Worm (Caenorhabditis elegans) whole organism, L4 larva: ENCODE data around the gene T28A8.3.
A peak's percentile ranks its signal among the peaks of the same experiment; 100 is the strongest.

Source experiments
- D1046.2 ChIP-seq: fragments of 200-800 bp; sonication (Bioruptor generic); IDR thresholded peaks from 2 replicates; pipeline ENCODE4 v1.3.6; 2022; ENCODE audit warnings: missing genetic modification characterization, missing compliant biosample characterization
- T26A8.4 ChIP-seq: fragments of 200-800 bp; sonication (Bioruptor generic); IDR thresholded peaks from 2 replicates; pipeline ENCODE4 v1.3.6; 2022; ENCODE audit warnings: missing genetic modification characterization, missing compliant biosample characterization
- aha-1 ChIP-seq: fragments of 150-350 bp; peaks from one replicate; lab custom pipeline; 2014; ENCODE audit warnings: missing biosample characterization, missing genetic modification characterization
- ama-1 ChIP-seq: fragments of 150-350 bp; optimal IDR thresholded peaks from 2 replicates; lab custom pipeline; 2014; ENCODE audit warnings: inconsistent platforms, mixed read lengths
- attf-4 ChIP-seq: sonication (generic microtip); optimal IDR thresholded peaks from 3 replicates; lab custom pipeline; 2017; ENCODE audit warnings: missing biosample characterization, missing genetic modification characterization
- ceh-20 ChIP-seq: fragments of 200-800 bp; sonication (Bioruptor generic); IDR thresholded peaks from 2 replicates; pipeline ENCODE4 v1.3.6; 2022; ENCODE audit warnings: missing genetic modification reagents, missing genetic modification characterization, missing compliant biosample characterization
- ceh-32 ChIP-seq: sonication (generic microtip); optimal IDR thresholded peaks from 2 replicates; lab custom pipeline; 2016; ENCODE audit warnings: mild to moderate bottlenecking, missing genetic modification characterization, missing compliant biosample characterization; ENCODE audit not compliant: poor library complexity
- ceh-62 ChIP-seq: sonication (generic microtip); optimal IDR thresholded peaks from 2 replicates; lab custom pipeline; 2017; ENCODE audit warnings: missing biosample characterization, missing genetic modification characterization
- cey-2 ChIP-seq: sonication (generic microtip); optimal IDR thresholded peaks from 3 replicates; lab custom pipeline; 2017; ENCODE audit warnings: missing genetic modification characterization, mild to moderate bottlenecking, missing compliant biosample characterization, antibody characterized with exemption, borderline replicate concordance; ENCODE audit not compliant: insufficient read depth
- daf-16 ChIP-seq, 3 experiments: sonication (generic microtip); optimal IDR thresholded peaks; 2 replicates each; lab custom pipeline; 2016 to 2017; ENCODE audit warnings: missing genetic modification characterization in 3 of 3, missing genetic modification reagents in 3 of 3, mild to moderate bottlenecking in 2 of 3, missing compliant biosample characterization in 2 of 3, missing biosample characterization in 1 of 3, moderate library complexity in 1 of 3
- dmd-6 ChIP-seq: fragments of 200-800 bp; sonication (Bioruptor generic); IDR thresholded peaks from 2 replicates; pipeline ENCODE4 v1.3.6; 2022; ENCODE audit warnings: missing genetic modification reagents, missing genetic modification characterization, missing compliant biosample characterization
- dmd-8 ChIP-seq: fragments of 200-800 bp; sonication (Bioruptor generic); IDR thresholded peaks from 2 replicates; pipeline ENCODE4 v1.3.6; 2022; ENCODE audit warnings: missing genetic modification characterization, missing compliant biosample characterization
- dve-1 ChIP-seq: sonication (generic microtip); optimal IDR thresholded peaks from 2 replicates; lab custom pipeline; 2017; ENCODE audit warnings: antibody characterized with exemption, mild to moderate bottlenecking, missing genetic modification characterization, missing compliant biosample characterization; ENCODE audit not compliant: insufficient read depth
- egl-27 ChIP-seq: sonication (generic microtip); optimal IDR thresholded peaks from 3 replicates; lab custom pipeline; 2017; ENCODE audit warnings: missing biosample characterization, missing genetic modification reagents, missing genetic modification characterization
- egl-43 ChIP-seq: fragments of 200-800 bp; sonication (Bioruptor generic); IDR thresholded peaks from 2 replicates; pipeline ENCODE4 v1.3.6; 2022; ENCODE audit warnings: missing genetic modification reagents, missing genetic modification characterization, missing compliant biosample characterization
- hlh-11 ChIP-seq: fragments of 200-800 bp; sonication (Bioruptor generic); optimal IDR thresholded peaks from 2 replicates; lab custom pipeline; 2018; ENCODE audit warnings: mild to moderate bottlenecking, missing genetic modification characterization, missing compliant biosample characterization
- hlh-30 ChIP-seq: sonication (generic microtip); optimal IDR thresholded peaks from 2 replicates; lab custom pipeline; 2017; ENCODE audit warnings: antibody characterized with exemption, mild to moderate bottlenecking, missing genetic modification characterization, missing compliant biosample characterization; ENCODE audit not compliant: insufficient read depth
- lin-13 ChIP-seq: fragments of 150-350 bp; optimal IDR thresholded peaks from 2 replicates; lab custom pipeline; 2014; ENCODE audit warnings: missing biosample characterization, missing genetic modification reagents, missing genetic modification characterization
- lin-38 ChIP-seq: fragments of 200-800 bp; sonication (Bioruptor generic); IDR thresholded peaks from 2 replicates; pipeline ENCODE4 v1.3.6; 2022; ENCODE audit warnings: missing genetic modification reagents, missing genetic modification characterization, missing compliant biosample characterization
- mdl-1 ChIP-seq, 2 experiments: fragments of 150-350 bp in 1 of 2; sonication (generic microtip) in 1 of 2; optimal IDR thresholded peaks; 2 replicates each; lab custom pipeline; 2014 to 2017; ENCODE audit warnings: missing biosample characterization in 2 of 2, missing genetic modification characterization in 2 of 2
- mep-1 ChIP-seq: fragments of 150-350 bp; sonication (generic microtip); optimal IDR thresholded peaks from 3 replicates; lab custom pipeline; 2014; ENCODE audit warnings: missing biosample characterization, missing genetic modification characterization
- mxl-2 ChIP-seq: fragments of 200-800 bp; sonication (Bioruptor generic); conservative IDR thresholded peaks from 2 replicates; pipeline ENCODE4 v1.3.6; 2022; ENCODE audit warnings: missing genetic modification reagents, missing genetic modification characterization, missing compliant biosample characterization
- mxl-3 ChIP-seq: fragments of 200-800 bp; sonication (Bioruptor generic); optimal IDR thresholded peaks from 2 replicates; lab custom pipeline; 2018; ENCODE audit warnings: mild to moderate bottlenecking, missing genetic modification characterization, missing compliant biosample characterization
- nhr-10 ChIP-seq: fragments of 150-350 bp; optimal IDR thresholded peaks from 2 replicates; lab custom pipeline; 2014; ENCODE audit warnings: missing biosample characterization, missing genetic modification characterization
- nhr-25 ChIP-seq: sonication (generic microtip); optimal IDR thresholded peaks from 2 replicates; lab custom pipeline; 2017; ENCODE audit warnings: missing genetic modification characterization, mild to moderate bottlenecking, missing compliant biosample characterization, antibody characterized with exemption, moderate library complexity, borderline replicate concordance; ENCODE audit not compliant: insufficient read depth
- nhr-28 ChIP-seq: fragments of 150-350 bp; optimal IDR thresholded peaks from 2 replicates; lab custom pipeline; 2014; ENCODE audit warnings: missing biosample characterization, missing genetic modification characterization
- nhr-41 ChIP-seq: fragments of 200-800 bp; sonication (Bioruptor generic); IDR thresholded peaks from 2 replicates; pipeline ENCODE4 v1.3.6; 2022; ENCODE audit warnings: missing genetic modification reagents, missing genetic modification characterization, missing compliant biosample characterization
- nhr-42 ChIP-seq: fragments of 200-800 bp; sonication (Bioruptor generic); IDR thresholded peaks from 2 replicates; pipeline ENCODE4 v1.3.6; 2022; ENCODE audit warnings: missing genetic modification characterization, missing compliant biosample characterization
- nhr-48 ChIP-seq: sonication (generic microtip); optimal IDR thresholded peaks from 2 replicates; lab custom pipeline; 2016; ENCODE audit warnings: mild to moderate bottlenecking, missing genetic modification characterization, missing compliant biosample characterization
- nhr-6 ChIP-seq: fragments of 150-350 bp; optimal IDR thresholded peaks from 2 replicates; lab custom pipeline; 2014; ENCODE audit warnings: missing biosample characterization, missing genetic modification characterization
- nhr-76 ChIP-seq: fragments of 150-350 bp; optimal IDR thresholded peaks from 2 replicates; lab custom pipeline; 2014; ENCODE audit warnings: missing biosample characterization, missing genetic modification characterization
- nhr-77 ChIP-seq: fragments of 150-350 bp; optimal IDR thresholded peaks from 2 replicates; lab custom pipeline; 2014; ENCODE audit warnings: missing biosample characterization, missing genetic modification characterization
- pqm-1 ChIP-seq: sonication (generic microtip); optimal IDR thresholded peaks from 2 replicates; lab custom pipeline; 2017; ENCODE audit warnings: missing biosample characterization, missing genetic modification characterization
- saeg-2 ChIP-seq: fragments of 200-800 bp; sonication (Bioruptor generic); IDR thresholded peaks from 2 replicates; pipeline ENCODE4 v1.3.6; 2022; ENCODE audit warnings: missing genetic modification reagents, missing genetic modification characterization, missing compliant biosample characterization
- set-16 ChIP-seq: fragments of 200-800 bp; sonication (Bioruptor generic); IDR thresholded peaks from 2 replicates; pipeline ENCODE4 v1.3.6; 2022; ENCODE audit warnings: missing genetic modification reagents, missing genetic modification characterization, missing compliant biosample characterization
- unc-62 ChIP-seq, 3 experiments: fragments of 150-350 bp in 1 of 3; sonication (generic microtip); optimal IDR thresholded peaks in 2 of 3; peaks in 1 of 3; 1 replicate in 1 of 3; 2 replicates in 2 of 3; lab custom pipeline; 2014 to 2017; ENCODE audit warnings: missing biosample characterization in 3 of 3, missing genetic modification characterization in 3 of 3, missing genetic modification reagents in 3 of 3, missing genotype in 1 of 3

Gene T28A8.3

ce11 chrIII:13535735-13536390, 30.0 kb downstream of the T28A8.3 start:
- no peak for TF ChIP-seq set-16 (GFP tag; lab: Robert Waterston, UW)
- TF ChIP-seq nhr-25 = no peak
- TF ChIP-seq nhr-10 = no peak
- peak; percentile 96 for TF ChIP-seq aha-1

ce11 chrIII:13540791-13541190, 35.0 kb downstream of the T28A8.3 start:
- no peak for TF ChIP-seq lin-13 (GFP tag; lab: Kevin White, UChicago)
- TF ChIP-seq nhr-76 (tag; lab: Kevin White, UChicago) = no peak
- no peak for TF ChIP-seq D1046.2 (GFP tag; lab: Robert Waterston, UW)
- TF ChIP-seq ceh-20 (GFP tag; lab: Robert Waterston, UW) = no peak
- TF ChIP-seq set-16 (GFP tag; lab: Robert Waterston, UW) = peak; percentile 50
- TF ChIP-seq nhr-42 (GFP tag; lab: Robert Waterston, UW) = no peak

ce11 chrIII:13542458-13542857, 36.6 kb downstream of the T28A8.3 start:
- TF ChIP-seq dmd-6 (GFP tag; lab: Robert Waterston, UW) = peak; percentile 62
- no peak for TF ChIP-seq nhr-6 (tag; lab: Kevin White, UChicago)
- peak; percentile 33 for TF ChIP-seq lin-13 (GFP tag; lab: Kevin White, UChicago)
- peak; percentile 17 for TF ChIP-seq hlh-30 (tag; lab: Kevin White, UChicago)
- no peak for TF ChIP-seq ama-1 (lab: Kevin White, UChicago)
- peak in 1 of 2 experiments; percentile 82 for TF ChIP-seq unc-62 (GFP tag; optimal IDR thresholded peaks at IDR 0.05 in 1 of 2; lab: Kevin White, UChicago)
- TF ChIP-seq unc-62 (tag; optimal IDR thresholded peaks at IDR 0.05; lab: Kevin White, UChicago) = no peak
- TF ChIP-seq dmd-8 (GFP tag; lab: Robert Waterston, UW) = no peak
- TF ChIP-seq dve-1 (tag; lab: Kevin White, UChicago) = peak; percentile 24
- no peak for TF ChIP-seq daf-16 (GFP tag; optimal IDR thresholded peaks at IDR 0.05; lab: Kevin White, UChicago)
- TF ChIP-seq daf-16 (tag; optimal IDR thresholded peaks at IDR 0.05; lab: Kevin White, UChicago) = peak; percentile 32
- TF ChIP-seq nhr-10 = peak; percentile 49
- peak; percentile 70 for TF ChIP-seq hlh-11 (tag; lab: Kevin White, UChicago)
- peak; percentile 21 for TF ChIP-seq nhr-77 (tag; lab: Kevin White, UChicago)
- TF ChIP-seq mxl-2 (GFP tag; lab: Robert Waterston, UW) = no peak
- TF ChIP-seq lin-38 (GFP tag; lab: Robert Waterston, UW) = peak; percentile 21; the same call in 1 of the 2 replicates
- no peak for TF ChIP-seq nhr-76 (tag; lab: Kevin White, UChicago)
- TF ChIP-seq pqm-1 (tag; lab: Kevin White, UChicago) = peak; percentile 46
- TF ChIP-seq mdl-1 (tag; optimal IDR thresholded peaks at IDR 0.05; lab: Kevin White, UChicago) = peak in 1 of 2 experiments; percentile 5
- TF ChIP-seq mep-1 (tag; lab: Kevin White, UChicago) = peak; percentile 26
- peak; percentile 79 for TF ChIP-seq nhr-28 (tag; lab: Kevin White, UChicago)
- TF ChIP-seq nhr-48 (tag; lab: Kevin White, UChicago) = peak; percentile 17
- TF ChIP-seq mxl-3 = peak; percentile 46

DNA sequence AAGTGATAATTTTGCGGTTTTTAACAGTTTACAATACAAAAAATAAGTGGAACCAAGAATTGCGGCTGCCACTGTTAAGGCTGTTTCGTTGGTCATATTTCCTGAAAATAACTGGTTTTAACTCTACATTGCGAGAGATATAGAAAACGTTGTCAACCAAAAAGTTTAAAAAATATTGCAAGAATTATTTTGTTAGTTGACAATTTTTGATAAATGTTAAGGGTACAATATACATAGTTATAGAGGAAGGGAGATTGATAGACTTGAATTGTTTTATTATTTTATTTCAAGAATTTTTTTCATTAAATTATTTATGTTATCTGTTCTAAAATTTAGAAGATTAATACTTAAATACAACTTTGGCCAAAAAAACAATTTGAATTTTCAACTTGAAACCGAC, 37.6 kb downstream of the T28A8.3 start, which contains the start of gene acs-5:
acs-5 (minus strand) TSS at position 101 of the 400 bp plus-strand sequence.
- TF ChIP-seq cey-2 (tag; lab: Kevin White, UChicago) (no peak), daf-16 (GFP tag; optimal IDR thresholded peaks at IDR 0.05; lab: Kevin White, UChicago) (no peak), daf-16 (tag; optimal IDR thresholded peaks at IDR 0.05; lab: Kevin White, UChicago) (no peak), nhr-41 (GFP tag; lab: Robert Waterston, UW) (no peak), ceh-20 (GFP tag; lab: Robert Waterston, UW) (no peak), set-16 (GFP tag; lab: Robert Waterston, UW) (no peak), nhr-28 (tag; lab: Kevin White, UChicago) (no peak), egl-27 (no peak), hlh-11 (tag; lab: Kevin White, UChicago) (no peak), nhr-48 (tag; lab: Kevin White, UChicago) (no peak), hlh-30 (tag; lab: Kevin White, UChicago) (no peak), egl-43 (GFP tag; lab: Robert Waterston, UW) (no peak), attf-4 (tag; lab: Kevin White, UChicago) (no peak), saeg-2 (GFP tag; lab: Robert Waterston, UW) (no peak), ceh-62 (tag; lab: Kevin White, UChicago) (no peak), nhr-10 (no peak), T26A8.4 (no peak), ceh-32 (tag; lab: Kevin White, UChicago) (no peak)
